Fruit fly (Drosophila melanogaster): ENCODE results near the gene CG34454.

dm6 chr3L:276736-277487 lies 44.8 kb upstream of the CG34454 start, which contains the start of gene RhoGEF3:
- no peak for TF ChIP-seq pan (optimal IDR thresholded peaks at IDR 0.05)
- TF ChIP-seq Sp1 (GFP tag; optimal IDR thresholded peaks at IDR 0.05) = no peak
